Fruit fly (Drosophila melanogaster): ENCODE data around the gene CG4116.

CG4116 gene

DNA sequence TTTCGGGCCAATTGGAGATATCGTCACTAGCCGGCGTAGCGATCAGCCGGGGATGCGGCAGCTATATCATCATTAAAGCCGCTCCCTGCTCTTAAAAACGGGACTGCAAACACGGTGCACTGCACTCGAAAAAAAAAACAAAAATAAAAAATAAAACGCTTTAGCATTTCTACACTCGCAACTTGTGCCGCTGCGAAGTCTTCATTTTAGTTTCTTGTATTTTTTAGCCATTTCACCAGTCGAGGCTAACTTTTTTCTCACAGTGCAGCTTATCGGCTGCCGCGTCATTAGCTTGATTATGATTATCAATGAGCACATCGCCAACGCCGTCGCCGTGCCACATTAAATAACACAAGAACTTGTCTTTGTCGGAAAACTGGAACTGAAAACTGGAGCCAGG lies 18.5 kb upstream of the CG4116 start (continued):
- peak; percentile 35 for TF ChIP-seq CG13775 (GFP tag; optimal IDR thresholded peaks at IDR 0.05)
- no peak for TF ChIP-seq CG10462 (GFP tag; optimal IDR thresholded peaks at IDR 0.05)
- TF ChIP-seq psq (GFP tag; optimal IDR thresholded peaks at IDR 0.05) = no peak
- peak; percentile 40; the same call in 2 of the 3 replicates for TF ChIP-seq B-H1 (GFP tag; IDR thresholded peaks at IDR 0.05)
- TF ChIP-seq dmrt99B (tag; optimal IDR thresholded peaks at IDR 0.05) = peak; percentile 61
- no peak for TF ChIP-seq CG13287 (GFP tag; IDR thresholded peaks at IDR 0.05; ENCODE audit: partially characterized antibody)
- peak; percentile 66 for TF ChIP-seq Mes4 (GFP tag; optimal IDR thresholded peaks at IDR 0.05)
- TF ChIP-seq CG15479 (GFP tag; optimal IDR thresholded peaks at IDR 0.05) = no peak
- peak; percentile 62 for TF ChIP-seq Hsf (GFP tag; optimal IDR thresholded peaks at IDR 0.05)
- TF ChIP-seq CG15269 (tag; optimal IDR thresholded peaks at IDR 0.05) = peak; percentile 68
- TF ChIP-seq CG6813 (GFP tag; optimal IDR thresholded peaks at IDR 0.05) = no peak
- TF ChIP-seq da (GFP tag; optimal IDR thresholded peaks at IDR 0.05) = peak; percentile 16
- peak; percentile 64 for TF ChIP-seq CG16863 (GFP tag; optimal IDR thresholded peaks at IDR 0.05)
- TF ChIP-seq sens (GFP tag) = peak; percentile 95
- no peak for TF ChIP-seq Taf1 (GFP tag; IDR thresholded peaks at IDR 0.05)
- peak; percentile 86 for TF ChIP-seq chm (GFP tag; IDR thresholded peaks at IDR 0.05)
- TF ChIP-seq hb (GFP tag; IDR thresholded peaks at IDR 0.05; ENCODE audit: partially characterized antibody) = no peak
- peak; percentile 46 for TF ChIP-seq fd96Cb (tag; optimal IDR thresholded peaks at IDR 0.05)
- TF ChIP-seq E2f2 (GFP tag; IDR thresholded peaks at IDR 0.05) = peak; percentile 42; the same call in 1 of the 2 replicates
- no peak for TF ChIP-seq CG10543 (GFP tag; optimal IDR thresholded peaks at IDR 0.05)
- TF ChIP-seq tll (GFP tag; optimal IDR thresholded peaks at IDR 0.05) = no peak
- TF ChIP-seq CG16815 (GFP tag; optimal IDR thresholded peaks at IDR 0.05) = peak; percentile 44
- TF ChIP-seq CG10366 (GFP tag; IDR thresholded peaks at IDR 0.05) = peak; percentile 80
- TF ChIP-seq tna (GFP tag; IDR thresholded peaks at IDR 0.05; ENCODE audit: partially characterized antibody) = no peak
- peak; percentile 67 for TF ChIP-seq Side (GFP tag; optimal IDR thresholded peaks at IDR 0.05)
- peak; percentile 61 for TF ChIP-seq H2.0 (GFP tag; IDR thresholded peaks at IDR 0.05)
- TF ChIP-seq CG2116 (GFP tag; optimal IDR thresholded peaks at IDR 0.05) = no peak
- peak; percentile 47; the same call in 1 of the 3 replicates for TF ChIP-seq H15 (GFP tag; IDR thresholded peaks at IDR 0.05)
- 0 out of 2 replicates have a peak, but pooled peaks have one; percentile 33 for TF ChIP-seq CG4360 (GFP tag; IDR thresholded peaks at IDR 0.05)
- peak; percentile 37 for TF ChIP-seq NC2α (GFP tag; optimal IDR thresholded peaks at IDR 0.05)
- no peak for TF ChIP-seq CG7987 (GFP tag; optimal IDR thresholded peaks at IDR 0.05)
- no peak for TF ChIP-seq trem (tag; optimal IDR thresholded peaks at IDR 0.05)
- TF ChIP-seq ap (GFP tag; IDR thresholded peaks at IDR 0.05) = peak; percentile 62
- TF ChIP-seq CG9817 (tag; optimal IDR thresholded peaks at IDR 0.05) = no peak
- no peak for TF ChIP-seq aop (GFP tag; IDR thresholded peaks at IDR 0.05)
- peak; percentile 50 for TF ChIP-seq CG14667 (GFP tag; IDR thresholded peaks at IDR 0.05)
- no peak for TF ChIP-seq CG2199 (GFP tag; IDR thresholded peaks at IDR 0.05)
- no peak for TF ChIP-seq bigmax (GFP tag; optimal IDR thresholded peaks at IDR 0.05)
- no peak for TF ChIP-seq crp (GFP tag; optimal IDR thresholded peaks at IDR 0.05)
- no peak for TF ChIP-seq Nf-YC (tag; optimal IDR thresholded peaks at IDR 0.05)
- TF ChIP-seq sens-2 (GFP tag; IDR thresholded peaks at IDR 0.05) = peak; percentile 75
- 0 out of 2 replicates have a peak, but pooled peaks have one; percentile 8 for TF ChIP-seq al (GFP tag; IDR thresholded peaks at IDR 0.05)
- peak; percentile 32 for TF ChIP-seq NfI (GFP tag; optimal IDR thresholded peaks at IDR 0.05)
- TF ChIP-seq HLH54F (GFP tag; optimal IDR thresholded peaks at IDR 0.05) = no peak
- TF ChIP-seq bbx (GFP tag; IDR thresholded peaks at IDR 0.05; ENCODE audit: partially characterized antibody) = no peak
- peak; percentile 51 for TF ChIP-seq CG10979 (tag; optimal IDR thresholded peaks at IDR 0.05)
- TF ChIP-seq CG17361 (GFP tag; IDR thresholded peaks at IDR 0.05) = peak; percentile 53; the same call in 1 of the 3 replicates
- TF ChIP-seq CG5245 (GFP tag; optimal IDR thresholded peaks at IDR 0.05) = peak; percentile 25
- no peak for TF ChIP-seq cwo (GFP tag; optimal IDR thresholded peaks at IDR 0.05)
- no peak for TF ChIP-seq CG16813 (GFP tag; IDR thresholded peaks at IDR 0.05; ENCODE audit: partially characterized antibody)
